Fruit fly (Drosophila melanogaster) Kc167 (cell line): ENCODE measurements around the gene MtnA.

Experiments
- Sin3A ChIP-seq: fragments of >200 bp; optimal IDR thresholded peaks from 2 replicates; lab custom pipeline; 2018; ENCODE audit warnings: missing external identifiers
- h ChIP-seq: fragments of >200 bp; optimal IDR thresholded peaks from 3 replicates; lab custom pipeline; 2018; ENCODE audit warnings: missing external identifiers
- insv ChIP-seq: fragments of >200 bp; optimal IDR thresholded peaks from 3 replicates; lab custom pipeline; 2018; ENCODE audit warnings: missing external identifiers
- psq ChIP-seq: fragments of >200 bp; optimal IDR thresholded peaks from 2 replicates; lab custom pipeline; 2017; ENCODE audit warnings: missing external identifiers
- ttk ChIP-seq: sonication (Bioruptor generic); optimal IDR thresholded peaks from 2 replicates; lab custom pipeline; 2017; ENCODE audit warnings: missing external identifiers

dm6 chr3R:9735151-9735550 is 49.0 kb downstream of the MtnA start:
- TF ChIP-seq h (lab: Kevin White, UChicago) (no peak), Sin3A (lab: Kevin White, UChicago) (no peak), insv (lab: Kevin White, UChicago) (no peak), psq (lab: Kevin White, UChicago) (no peak), ttk (lab: Kevin White, UChicago) (no peak)
